Fruit fly (Drosophila melanogaster) S2 (cell line): Measurements from ENCODE around the gene sra.

Experiments used
- CG8478 ChIP-seq: fragments of >200 bp; optimal IDR thresholded peaks from 2 replicates; lab custom pipeline; 2018
- CTCF ChIP-seq, 2 experiments: fragments of >200 bp; optimal IDR thresholded peaks; 2 replicates each; lab custom pipeline; 2018

dm6 chr3R:16202335-16203024 is 15.7 kb downstream of the sra start:
- TF ChIP-seq CG8478 (lab: Kevin White, UChicago) (no peak), CTCF (optimal IDR thresholded peaks at IDR 0.05; lab: Kevin White, UChicago) (no peak)
